Worm (Caenorhabditis elegans) whole organism, L2 larva: Measurements from ENCODE around the gene nfi-1.

Experiments
- C34F6.9 ChIP-seq: fragments of 150-350 bp; optimal IDR thresholded peaks from 2 replicates; lab custom pipeline; 2014; ENCODE audit warnings: missing biosample characterization, missing genetic modification characterization
- F13H6.1 ChIP-seq: sonication (generic microtip); optimal IDR thresholded peaks from 2 replicates; lab custom pipeline; 2016; ENCODE audit warnings: missing genetic modification characterization, missing compliant biosample characterization
- R02D3.7 ChIP-seq: fragments of 150-350 bp; optimal IDR thresholded peaks from 2 replicates; lab custom pipeline; 2014; ENCODE audit warnings: missing biosample characterization, missing genetic modification characterization
- Y55F3AM.14 ChIP-seq: fragments of 200-800 bp; sonication (Bioruptor generic); optimal IDR thresholded peaks from 2 replicates; lab custom pipeline; 2018; ENCODE audit warnings: mild to moderate bottlenecking, missing genetic modification characterization, missing compliant biosample characterization
- alr-1 ChIP-seq: fragments of 150-350 bp; optimal IDR thresholded peaks from 2 replicates; lab custom pipeline; 2014; ENCODE audit warnings: missing biosample characterization, missing genetic modification characterization
- aly-2 ChIP-seq: fragments of 150-350 bp; optimal IDR thresholded peaks from 2 replicates; lab custom pipeline; 2014; ENCODE audit warnings: missing biosample characterization, missing genetic modification characterization
- blmp-1 ChIP-seq: sonication (generic microtip); optimal IDR thresholded peaks from 2 replicates; lab custom pipeline; 2017; ENCODE audit warnings: missing genetic modification characterization, mild to moderate bottlenecking, missing compliant biosample characterization, antibody characterized with exemption, moderate library complexity; ENCODE audit not compliant: insufficient read depth
- ceh-16 ChIP-seq: fragments of 150-350 bp; optimal IDR thresholded peaks from 2 replicates; lab custom pipeline; 2014; ENCODE audit warnings: missing biosample characterization, missing genetic modification characterization
- dmd-4 ChIP-seq: sonication (generic microtip); optimal IDR thresholded peaks from 2 replicates; lab custom pipeline; 2017; ENCODE audit warnings: missing biosample characterization, missing genetic modification characterization
- elt-3 ChIP-seq: sonication (generic microtip); optimal IDR thresholded peaks from 2 replicates; lab custom pipeline; 2017; ENCODE audit warnings: missing biosample characterization, missing genetic modification characterization
- fos-1 ChIP-seq: fragments of 150-350 bp; optimal IDR thresholded peaks from 2 replicates; lab custom pipeline; 2014; ENCODE audit warnings: missing biosample characterization, missing genetic modification characterization
- gmeb-1 ChIP-seq: fragments of 150-350 bp; optimal IDR thresholded peaks from 2 replicates; lab custom pipeline; 2014; ENCODE audit warnings: missing biosample characterization, missing genetic modification characterization
- lin-11 ChIP-seq: fragments of 150-350 bp; sonication (generic microtip); optimal IDR thresholded peaks from 2 replicates; lab custom pipeline; 2014; ENCODE audit warnings: missing biosample characterization, missing genetic modification characterization, inconsistent platforms, mixed read lengths
- lin-13 ChIP-seq: fragments of 150-350 bp; optimal IDR thresholded peaks from 2 replicates; lab custom pipeline; 2014; ENCODE audit warnings: missing biosample characterization, missing genetic modification reagents, missing genetic modification characterization
- lin-39 ChIP-seq: fragments of 150-350 bp; optimal IDR thresholded peaks from 2 replicates; lab custom pipeline; 2014; ENCODE audit warnings: missing biosample characterization, missing genetic modification reagents, missing genetic modification characterization
- mab-5 ChIP-seq: fragments of 150-350 bp; optimal IDR thresholded peaks from 2 replicates; lab custom pipeline; 2014; ENCODE audit warnings: missing biosample characterization, missing genetic modification characterization
- mbf-1 ChIP-seq: sonication (generic microtip); optimal IDR thresholded peaks from 2 replicates; lab custom pipeline; 2017; ENCODE audit warnings: missing biosample characterization, missing genetic modification characterization
- mdl-1 ChIP-seq, 2 experiments: fragments of 150-350 bp in 1 of 2; sonication (generic microtip) in 1 of 2; optimal IDR thresholded peaks; 2 replicates each; lab custom pipeline; 2017; ENCODE audit warnings: missing biosample characterization in 2 of 2, missing genetic modification characterization in 2 of 2
- nhr-10 ChIP-seq: sonication (generic microtip); optimal IDR thresholded peaks from 2 replicates; lab custom pipeline; 2017; ENCODE audit warnings: missing biosample characterization, missing genetic modification characterization
- nhr-11 ChIP-seq: fragments of 150-350 bp; optimal IDR thresholded peaks from 2 replicates; lab custom pipeline; 2014; ENCODE audit warnings: missing biosample characterization, missing genetic modification characterization
- nhr-12 ChIP-seq: fragments of 150-350 bp; optimal IDR thresholded peaks from 2 replicates; lab custom pipeline; 2014; ENCODE audit warnings: missing biosample characterization, missing genetic modification characterization
- nhr-129 ChIP-seq: fragments of 150-350 bp; optimal IDR thresholded peaks from 2 replicates; lab custom pipeline; 2014; ENCODE audit warnings: missing biosample characterization, missing genetic modification characterization
- nhr-21 ChIP-seq: fragments of 150-350 bp; optimal IDR thresholded peaks from 2 replicates; lab custom pipeline; 2014; ENCODE audit warnings: missing biosample characterization, missing genetic modification characterization
- nhr-25 ChIP-seq: fragments of 150-350 bp; sonication (generic microtip); optimal IDR thresholded peaks from 3 replicates; lab custom pipeline; 2014; ENCODE audit warnings: missing biosample characterization, missing genetic modification characterization
- nhr-6 ChIP-seq: fragments of 150-350 bp; optimal IDR thresholded peaks from 2 replicates; lab custom pipeline; 2014; ENCODE audit warnings: missing biosample characterization, missing genetic modification characterization
- peb-1 ChIP-seq: fragments of 150-350 bp; optimal IDR thresholded peaks from 2 replicates; lab custom pipeline; 2014; ENCODE audit warnings: missing biosample characterization, missing genetic modification characterization
- skn-1 ChIP-seq: sonication (generic microtip); optimal IDR thresholded peaks from 2 replicates; lab custom pipeline; 2017; ENCODE audit warnings: missing biosample characterization, missing genetic modification characterization
- sma-3 ChIP-seq: sonication (generic microtip); optimal IDR thresholded peaks from 2 replicates; lab custom pipeline; 2016; ENCODE audit warnings: missing genetic modification reagents, missing genetic modification characterization, missing compliant biosample characterization
- sma-9 ChIP-seq, 2 experiments: fragments of 150-350 bp in 1 of 2; sonication (generic microtip) in 1 of 2; optimal IDR thresholded peaks; 2 replicates each; lab custom pipeline; 2014 to 2016; ENCODE audit warnings: missing genetic modification characterization in 2 of 2, mild to moderate bottlenecking in 1 of 2, missing biosample characterization in 1 of 2, missing compliant biosample characterization in 1 of 2, missing genetic modification reagents in 1 of 2, moderate library complexity in 1 of 2
- snpc-4 ChIP-seq: fragments of 150-350 bp; optimal IDR thresholded peaks from 2 replicates; lab custom pipeline; 2014; ENCODE audit warnings: missing biosample characterization, missing genetic modification characterization
- unc-39 ChIP-seq: fragments of 150-350 bp; optimal IDR thresholded peaks from 2 replicates; lab custom pipeline; 2014; ENCODE audit warnings: missing biosample characterization, missing genetic modification characterization
- unc-55 ChIP-seq: fragments of 150-350 bp; sonication (generic microtip); optimal IDR thresholded peaks from 3 replicates; lab custom pipeline; 2014; ENCODE audit warnings: missing biosample characterization, missing genetic modification reagents, missing genetic modification characterization
- zag-1 ChIP-seq: fragments of 150-350 bp; optimal IDR thresholded peaks from 2 replicates; lab custom pipeline; 2014; ENCODE audit warnings: missing biosample characterization, missing genetic modification characterization
- ztf-1 ChIP-seq: fragments of 200-800 bp; sonication (Bioruptor generic); conservative IDR thresholded peaks from 2 replicates; pipeline ENCODE4 v1.3.6; 2022; ENCODE audit warnings: missing genetic modification characterization, missing compliant biosample characterization

The nfi-1 gene

DNA sequence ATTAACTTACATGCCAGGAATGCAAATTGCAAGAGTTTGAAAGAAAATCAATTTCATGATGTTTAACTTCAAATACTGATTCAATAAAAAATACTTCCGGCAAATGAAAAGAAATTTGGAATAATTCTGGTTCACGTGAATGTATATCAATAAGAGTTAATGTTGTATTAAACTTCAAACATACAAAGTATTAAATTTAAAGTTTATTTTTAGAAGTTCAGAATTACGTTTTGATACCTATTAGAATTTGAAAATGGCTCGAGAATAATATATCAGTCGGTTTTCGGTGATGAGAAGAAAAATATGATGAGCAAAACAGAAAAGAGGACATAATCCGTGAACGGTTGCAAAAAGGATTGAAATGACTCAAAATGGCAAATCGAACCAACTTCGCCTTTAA, 48.4 kb upstream of the nfi-1 start, which contains the start of gene D1022.9:
Gene D1022.9, minus strand, starts transcription at position 101 of the 400 bp plus-strand sequence.
- TF ChIP-seq sma-9 (GFP tag; optimal IDR thresholded peaks at IDR 0.05; lab: Kevin White, UChicago), result no peak
- no peak for TF ChIP-seq sma-9 (tag; optimal IDR thresholded peaks at IDR 0.05; lab: Kevin White, UChicago)
- no peak for TF ChIP-seq unc-39
- no peak for TF ChIP-seq sma-3 (GFP tag; lab: Kevin White, UChicago)
- no peak for TF ChIP-seq nhr-25 (tag; lab: Kevin White, UChicago)
- TF ChIP-seq nhr-12 (tag; lab: Kevin White, UChicago), result no peak
- TF ChIP-seq unc-55, result no peak
- no peak for TF ChIP-seq mdl-1 (tag; optimal IDR thresholded peaks at IDR 0.05; lab: Kevin White, UChicago)
- TF ChIP-seq aly-2, result no peak
- TF ChIP-seq lin-11 (tag; lab: Kevin White, UChicago), result no peak
- no peak for TF ChIP-seq peb-1 (tag; lab: Kevin White, UChicago)
- no peak for TF ChIP-seq C34F6.9 (tag; lab: Kevin White, UChicago)
- TF ChIP-seq nhr-10 (tag; lab: Kevin White, UChicago), result no peak
- TF ChIP-seq mbf-1 (tag; lab: Kevin White, UChicago), result no peak
- TF ChIP-seq blmp-1 (tag; lab: Kevin White, UChicago), result no peak
- no peak for TF ChIP-seq elt-3 (tag; lab: Kevin White, UChicago)
- TF ChIP-seq nhr-129 (tag; lab: Kevin White, UChicago), result no peak
- no peak for TF ChIP-seq R02D3.7 (tag; lab: Kevin White, UChicago)
- no peak for TF ChIP-seq dmd-4 (tag; lab: Kevin White, UChicago)
- no peak for TF ChIP-seq Y55F3AM.14 (GFP tag; lab: Kevin White, UChicago)
- TF ChIP-seq fos-1 (tag; lab: Kevin White, UChicago), result no peak

DNA sequence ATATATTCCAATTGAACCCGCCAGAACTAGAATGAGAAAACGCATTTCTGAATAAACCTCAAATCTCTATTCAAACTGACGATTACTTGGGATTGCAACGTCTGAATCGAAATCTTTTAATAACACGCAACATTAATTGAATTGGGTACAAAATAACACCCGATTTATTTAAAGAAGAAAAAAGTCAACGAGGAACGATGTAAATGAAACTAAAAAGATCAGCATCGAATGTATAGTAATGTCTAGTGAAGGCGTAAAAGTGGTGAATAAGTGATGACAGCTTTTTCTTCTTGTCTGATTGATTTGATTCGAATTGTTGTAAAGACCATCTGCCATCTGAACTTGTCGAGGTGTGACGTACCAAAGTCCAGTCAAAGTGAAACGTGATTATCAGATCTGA, 44.4 kb upstream of the nfi-1 start, which contains the start of gene nas-23:
Gene nas-23, minus strand, starts transcription at position 101 of the 400 bp plus-strand sequence.
- TF ChIP-seq alr-1 (tag; lab: Kevin White, UChicago) (no peak), mdl-1 (tag; optimal IDR thresholded peaks at IDR 0.05; lab: Kevin White, UChicago) (no peak), unc-39 (no peak), elt-3 (tag; lab: Kevin White, UChicago) (no peak), gmeb-1 (tag; lab: Kevin White, UChicago) (no peak), snpc-4 (tag; lab: Kevin White, UChicago) (no peak), nhr-6 (no peak), lin-11 (tag; lab: Kevin White, UChicago) (no peak)

DNA sequence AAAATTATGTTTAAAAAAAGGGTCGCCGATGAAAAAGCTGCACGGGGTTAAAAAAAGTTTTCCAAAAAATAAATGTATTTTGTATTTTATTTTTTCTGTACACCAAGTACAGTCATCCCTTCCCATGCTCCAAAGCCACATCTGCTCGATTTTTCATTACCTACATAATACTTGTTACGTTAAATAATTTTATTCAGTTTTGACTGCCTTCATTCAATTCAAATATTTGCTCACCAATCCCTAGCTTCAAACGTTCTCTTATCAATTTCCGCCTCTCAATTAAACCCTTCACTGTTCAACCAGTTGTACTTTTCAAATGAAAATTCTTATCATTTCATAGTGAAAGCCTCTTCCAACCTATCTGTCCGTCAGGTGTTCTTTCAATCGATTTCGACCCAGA, 43.8 kb upstream of the nfi-1 start, which contains the start of gene R10H1.1:
Gene R10H1.1, plus strand, starts transcription at position 301 of the 400 bp plus-strand sequence.
- no peak for TF ChIP-seq mdl-1 (tag; optimal IDR thresholded peaks at IDR 0.05; lab: Kevin White, UChicago)
- TF ChIP-seq F13H6.1 (tag; lab: Kevin White, UChicago), result no peak
- no peak for TF ChIP-seq lin-13
- no peak for TF ChIP-seq elt-3 (tag; lab: Kevin White, UChicago)
- no peak for TF ChIP-seq aly-2
- no peak for TF ChIP-seq skn-1 (tag; lab: Kevin White, UChicago)
- TF ChIP-seq blmp-1 (tag; lab: Kevin White, UChicago), result no peak

DNA sequence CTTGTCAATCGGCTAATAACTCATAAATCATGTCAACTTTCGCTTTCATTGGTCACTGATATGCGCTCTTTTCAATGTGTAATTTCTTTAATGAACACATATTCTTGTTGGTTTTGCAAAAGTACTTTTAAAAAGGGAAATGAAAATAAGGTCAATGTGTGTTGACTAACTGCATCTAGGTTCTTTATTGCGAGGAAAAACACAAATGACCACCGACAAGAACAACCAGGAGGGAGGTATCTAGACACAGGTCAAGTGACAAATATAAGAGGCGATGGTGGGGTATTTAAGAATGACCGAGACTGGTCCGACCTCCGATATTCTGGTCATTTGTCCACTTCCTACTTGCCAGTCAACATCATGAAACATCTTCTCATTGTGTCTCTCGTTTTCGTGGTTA, 41.9 kb upstream of the nfi-1 start, which contains the start of gene spi-1:
Gene spi-1, plus strand, starts transcription at position 178 of the 400 bp plus-strand sequence.
- TF ChIP-seq blmp-1 (tag; lab: Kevin White, UChicago) (peak; percentile 67), zag-1 (tag; lab: Kevin White, UChicago) (no peak)

DNA sequence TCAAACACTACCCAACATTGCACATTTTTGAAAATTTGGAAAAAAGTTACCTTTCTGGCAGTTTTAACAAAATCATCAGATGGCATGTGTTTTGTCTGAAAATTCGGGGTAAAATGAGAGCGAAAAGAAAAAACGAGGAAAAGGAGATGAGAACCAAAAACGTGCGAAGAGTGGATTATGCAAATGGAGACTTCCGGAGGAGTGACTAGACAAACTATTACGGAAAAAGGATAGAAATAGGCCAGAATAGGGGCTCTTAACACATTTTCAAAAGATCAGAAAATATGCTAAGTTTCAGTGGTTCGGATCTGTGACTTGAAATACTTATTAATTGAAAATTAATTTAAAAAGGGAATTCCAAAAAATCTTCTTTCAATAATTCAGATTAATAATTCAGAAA, 38.6 kb upstream of the nfi-1 start, which contains the start of gene srab-14:
Gene srab-14, minus strand, starts transcription at position 101 of the 400 bp plus-strand sequence.
- TF ChIP-seq gmeb-1 (tag; lab: Kevin White, UChicago) (no peak), aly-2 (no peak), C34F6.9 (tag; lab: Kevin White, UChicago) (no peak), blmp-1 (tag; lab: Kevin White, UChicago) (no peak)
- TF ChIP-seq, all 48 proteins: peak for 0

DNA sequence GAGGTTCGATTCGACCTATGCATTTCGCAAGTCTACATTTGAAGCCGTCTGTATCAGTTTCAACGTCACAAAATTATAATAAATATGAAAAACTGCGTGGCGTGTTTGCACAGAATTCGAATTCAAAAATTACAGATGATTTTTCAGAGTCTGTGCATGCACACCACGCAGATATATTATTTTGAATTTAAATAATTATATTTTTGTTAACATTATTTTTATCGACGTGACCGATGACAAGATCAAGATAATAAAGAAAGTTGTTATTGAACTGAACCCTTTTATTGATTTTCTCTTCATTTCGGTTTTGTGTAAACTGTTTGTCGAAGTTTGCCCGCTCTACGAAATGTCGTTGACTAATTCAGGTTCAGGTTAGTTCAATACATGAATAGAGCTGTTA, 33.0 kb upstream of the nfi-1 start, which contains the start of gene C28F5.1:
Gene C28F5.1, plus strand, starts transcription at position 301 of the 400 bp plus-strand sequence.
- no peak for TF ChIP-seq unc-39
- no peak for TF ChIP-seq unc-55
- TF ChIP-seq zag-1 (tag; lab: Kevin White, UChicago), result no peak
- TF ChIP-seq blmp-1 (tag; lab: Kevin White, UChicago), result no peak
- TF ChIP-seq ztf-1 (GFP tag; lab: Robert Waterston, UW), result no peak
- no peak for TF ChIP-seq nhr-21 (tag; lab: Kevin White, UChicago)
- no peak for TF ChIP-seq dmd-4 (tag; lab: Kevin White, UChicago)
- TF ChIP-seq snpc-4 (tag; lab: Kevin White, UChicago), result no peak
- TF ChIP-seq elt-3 (tag; lab: Kevin White, UChicago), result no peak
- no peak for TF ChIP-seq C34F6.9 (tag; lab: Kevin White, UChicago)
- TF ChIP-seq lin-39, result no peak
- TF ChIP-seq alr-1 (tag; lab: Kevin White, UChicago), result no peak
- TF ChIP-seq aly-2, result no peak
- no peak for TF ChIP-seq ceh-16 (tag; lab: Kevin White, UChicago)
- TF ChIP-seq F13H6.1 (tag; lab: Kevin White, UChicago), result no peak
- TF ChIP-seq nhr-11, result no peak
- no peak for TF ChIP-seq mab-5 (tag; lab: Kevin White, UChicago)
- TF ChIP-seq lin-13, result no peak
- no peak for TF ChIP-seq mdl-1 (tag; optimal IDR thresholded peaks at IDR 0.05; lab: Kevin White, UChicago)
- TF ChIP-seq, all 48 proteins: peak for 0
